Worm (Caenorhabditis elegans): ENCODE data around the gene str-94.
A peak's percentile ranks its signal among the peaks of the same experiment; 100 is the strongest.

Gene str-94

DNA sequence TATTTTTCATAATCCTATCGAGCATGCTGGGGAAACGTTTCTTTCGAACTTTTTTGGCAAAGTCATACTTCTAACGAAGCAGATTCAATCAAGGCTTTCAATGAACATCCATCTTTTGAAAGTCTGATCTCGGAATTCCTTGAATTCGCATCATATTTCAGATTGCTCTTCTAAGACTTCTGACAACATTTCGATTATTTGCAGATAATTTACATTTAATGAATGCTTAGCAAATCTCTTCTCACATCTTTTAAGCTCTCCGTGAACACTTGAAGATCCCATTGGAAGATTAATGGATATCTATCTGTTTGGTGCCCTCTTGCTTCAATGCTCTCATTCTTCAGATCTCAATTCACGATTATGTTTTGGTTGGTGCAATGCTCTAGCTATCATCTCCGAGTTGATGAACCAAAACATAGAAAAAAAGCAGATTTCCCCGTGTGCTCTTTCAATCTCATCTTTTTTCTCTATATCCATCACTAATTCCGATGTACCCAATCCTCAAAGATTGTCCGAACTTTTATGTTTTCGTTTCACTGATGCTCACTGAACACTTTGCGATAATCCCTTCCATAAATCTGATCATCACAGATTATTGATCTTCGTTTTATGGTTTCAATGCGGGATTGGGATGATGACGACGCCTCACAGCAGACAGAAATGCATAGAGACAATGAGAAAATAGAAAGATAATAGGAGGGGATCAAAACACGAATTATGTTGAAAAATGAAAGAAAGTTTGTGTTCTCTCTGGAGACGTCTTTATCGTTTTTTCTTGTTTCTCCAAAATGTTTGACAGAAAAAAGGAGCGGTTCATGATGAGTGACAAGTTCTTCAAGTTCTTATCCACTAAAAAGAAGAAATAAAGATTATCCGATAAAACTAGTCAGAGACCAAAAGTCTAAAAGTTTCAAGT lies 25.3 kb upstream of the str-94 start:
- no peak for TF ChIP-seq Y75B8A.6 (GFP tag; IDR thresholded peaks at IDR 0.05)
- no peak for TF ChIP-seq egl-27 (tag; optimal IDR thresholded peaks at IDR 0.05)
- no peak for TF ChIP-seq lim-7 (GFP tag; IDR thresholded peaks at IDR 0.05)
- no peak for TF ChIP-seq set-16 (GFP tag; IDR thresholded peaks at IDR 0.05)
- TF ChIP-seq nhr-6 (tag; optimal IDR thresholded peaks at IDR 0.05) = no peak
- TF ChIP-seq lin-39 (tag; optimal IDR thresholded peaks at IDR 0.05) = no peak
- peak in 1 of 2 experiments; percentile 52 for TF ChIP-seq mdl-1 (tag; optimal IDR thresholded peaks at IDR 0.05)
- no peak for TF ChIP-seq daf-19 (GFP tag; conservative IDR thresholded peaks at IDR 0.05)
- TF ChIP-seq tag-97 (GFP tag; IDR thresholded peaks at IDR 0.05) = no peak
- peak; percentile 76 for TF ChIP-seq aha-1 (tag)
- no peak for TF ChIP-seq mes-2 (tag; optimal IDR thresholded peaks at IDR 0.05; ENCODE audit: poor library complexity, severe bottlenecking)
- TF ChIP-seq ceh-20 (GFP tag; IDR thresholded peaks at IDR 0.05) = peak; percentile 21; the same call in 1 of the 2 replicates
- peak in 1 of 2 experiments; percentile 89 for TF ChIP-seq unc-62 (GFP tag; optimal IDR thresholded peaks at IDR 0.05 in 1 of 2)
- TF ChIP-seq unc-62 (tag; optimal IDR thresholded peaks at IDR 0.05) = no peak
- no peak for TF ChIP-seq T26A8.4 (GFP tag; IDR thresholded peaks at IDR 0.05)
- no peak for TF ChIP-seq daf-12 (tag; optimal IDR thresholded peaks at IDR 0.05)
- TF ChIP-seq Y5F2A.4 (GFP tag; optimal IDR thresholded peaks at IDR 0.05) = no peak
- TF ChIP-seq Y48G9A.11 (GFP tag; IDR thresholded peaks at IDR 0.05) = no peak
- no peak for TF ChIP-seq unc-130 (GFP tag; optimal IDR thresholded peaks at IDR 0.05)
- TF ChIP-seq zip-2 (tag; optimal IDR thresholded peaks at IDR 0.05) = no peak
- peak; percentile 23 for TF ChIP-seq nhr-48 (tag; optimal IDR thresholded peaks at IDR 0.05)
- TF ChIP-seq lsy-2 (tag; optimal IDR thresholded peaks at IDR 0.05) = no peak

DNA sequence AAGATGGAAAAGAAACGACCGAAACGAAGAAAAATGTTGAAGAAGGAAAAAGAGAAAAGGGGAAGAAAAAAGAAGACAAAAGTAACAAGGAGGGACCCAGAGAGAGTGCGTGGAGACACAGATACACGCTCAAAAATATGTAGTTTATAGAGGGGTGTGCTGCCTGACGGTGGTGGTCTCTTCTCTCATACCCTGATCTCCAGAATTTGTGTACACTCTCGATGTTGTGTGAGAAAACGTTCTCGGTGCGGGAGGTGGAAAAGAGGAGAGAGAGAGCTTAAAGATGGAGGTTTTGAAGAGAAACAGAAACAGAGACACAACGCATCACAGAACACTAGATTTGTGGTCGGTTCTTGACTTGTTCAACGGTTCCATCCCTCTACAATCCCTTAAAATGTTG lies 24.5 kb upstream of the str-94 start:
- peak; percentile 62 for TF ChIP-seq fkh-10 (GFP tag; optimal IDR thresholded peaks at IDR 0.05)
- peak; percentile 61 for TF ChIP-seq dve-1 (tag; optimal IDR thresholded peaks at IDR 0.05; ENCODE audit: insufficient read depth)
- no peak for TF ChIP-seq ztf-11 (tag; optimal IDR thresholded peaks at IDR 0.05)
- TF ChIP-seq ceh-44 (GFP tag; IDR thresholded peaks at IDR 0.05) = no peak
- no peak for TF ChIP-seq lin-1 (GFP tag; IDR thresholded peaks at IDR 0.05)
- no peak for TF ChIP-seq pha-4 (GFP tag; IDR thresholded peaks at IDR 0.05)
- TF ChIP-seq pha-4 (tag; optimal IDR thresholded peaks at IDR 0.05) = no peak
- no peak for TF ChIP-seq T26A8.4 (GFP tag; IDR thresholded peaks at IDR 0.05)
- TF ChIP-seq dpl-1 (GFP tag; optimal IDR thresholded peaks at IDR 0.05) = peak; percentile 16
- no peak for TF ChIP-seq madf-9 (GFP tag; conservative IDR thresholded peaks at IDR 0.05)
- TF ChIP-seq php-3 (GFP tag; IDR thresholded peaks at IDR 0.05) = no peak
- peak; percentile 79 to 83 for TF ChIP-seq mdl-1 (tag; optimal IDR thresholded peaks at IDR 0.05)
- TF ChIP-seq nhr-237 (tag; optimal IDR thresholded peaks at IDR 0.05) = no peak
- TF ChIP-seq zip-11 (GFP tag; IDR thresholded peaks at IDR 0.05) = no peak
- TF ChIP-seq tra-1 (GFP tag; IDR thresholded peaks at IDR 0.05) = 0 out of 2 replicates have a peak, but pooled peaks have one; percentile 23
- TF ChIP-seq rbr-2 (tag; optimal IDR thresholded peaks at IDR 0.05) = peak; percentile 75
- TF ChIP-seq hif-1 (tag; optimal IDR thresholded peaks at IDR 0.05) = peak in 1 of 2 experiments; percentile 57
- peak; percentile 94 for TF ChIP-seq nhr-28 (tag; optimal IDR thresholded peaks at IDR 0.05)
- TF ChIP-seq egl-43 (GFP tag; IDR thresholded peaks at IDR 0.05) = no peak
- no peak for TF ChIP-seq ZK546.5 (tag; optimal IDR thresholded peaks at IDR 0.05)
- no peak for TF ChIP-seq Y5F2A.4 (GFP tag; optimal IDR thresholded peaks at IDR 0.05)
- TF ChIP-seq ZK337.2 (GFP tag; IDR thresholded peaks at IDR 0.05) = no peak
- no peak for TF ChIP-seq Y105C5A.15 (GFP tag; IDR thresholded peaks at IDR 0.05)
- TF ChIP-seq daf-19 (GFP tag; conservative IDR thresholded peaks at IDR 0.05) = no peak
- TF ChIP-seq hlh-30 (tag; optimal IDR thresholded peaks at IDR 0.05; ENCODE audit: insufficient read depth) = peak; percentile 55
- TF ChIP-seq hlh-11 (tag; optimal IDR thresholded peaks at IDR 0.05) = peak; percentile 87
- TF ChIP-seq lin-15B (tag; optimal IDR thresholded peaks at IDR 0.05) = no peak
- TF ChIP-seq F37D6.2 (tag; optimal IDR thresholded peaks at IDR 0.05) = no peak
- no peak for TF ChIP-seq nhr-48 (tag; optimal IDR thresholded peaks at IDR 0.05)
- no peak for TF ChIP-seq snpc-4 (tag; optimal IDR thresholded peaks at IDR 0.05)
- TF ChIP-seq ceh-32 (tag; optimal IDR thresholded peaks at IDR 0.05; ENCODE audit: poor library complexity) = no peak
- TF ChIP-seq attf-4 (tag; optimal IDR thresholded peaks at IDR 0.05) = no peak
